Fruit fly (Drosophila melanogaster): ENCODE measurements around the gene Nnk.
A peak's percentile ranks its signal among the peaks of the same experiment; 100 is the strongest.

Gene Nnk

dm6 chr3R:17810951-17811706, 6.1 kb upstream of the Nnk start, which contains the start of the genes Alg1 and tinc (continued):
- no peak for TF ChIP-seq ro (GFP tag; IDR thresholded peaks at IDR 0.05)
- peak; percentile 90 for TF ChIP-seq pzg (GFP tag; optimal IDR thresholded peaks at IDR 0.05)
- no peak for TF ChIP-seq eyg (GFP tag; optimal IDR thresholded peaks at IDR 0.05)
- peak; percentile 56 for TF ChIP-seq B-H2 (GFP tag; optimal IDR thresholded peaks at IDR 0.05)
- TF ChIP-seq ara (GFP tag; IDR thresholded peaks at IDR 0.05), result no peak
- no peak for TF ChIP-seq tll (GFP tag; optimal IDR thresholded peaks at IDR 0.05)
- TF ChIP-seq ash1 (GFP tag; optimal IDR thresholded peaks at IDR 0.05), result peak; percentile 3
- TF ChIP-seq CG1792 (GFP tag; optimal IDR thresholded peaks at IDR 0.05), result no peak
- TF ChIP-seq exex (tag; optimal IDR thresholded peaks at IDR 0.05), result peak; percentile 46
- TF ChIP-seq H2.0 (GFP tag; IDR thresholded peaks at IDR 0.05), result peak; percentile 42; the same call in 1 of the 2 replicates
- TF ChIP-seq CG13624 (GFP tag; optimal IDR thresholded peaks at IDR 0.05), result peak; percentile 63
- TF ChIP-seq CG31365 (tag; optimal IDR thresholded peaks at IDR 0.05), result no peak
- TF ChIP-seq insv (GFP tag; optimal IDR thresholded peaks at IDR 0.05), result peak in 1 of 2 experiments; percentile 55
- peak; percentile 68 for TF ChIP-seq D19A (tag; optimal IDR thresholded peaks at IDR 0.05)
- TF ChIP-seq CG7745 (tag; optimal IDR thresholded peaks at IDR 0.05), result no peak
- TF ChIP-seq HmgZ (tag; optimal IDR thresholded peaks at IDR 0.05), result peak; percentile 62
- TF ChIP-seq gt (GFP tag; IDR thresholded peaks at IDR 0.05), result no peak
- TF ChIP-seq trh (GFP tag; optimal IDR thresholded peaks at IDR 0.05), result no peak
- TF ChIP-seq CG14050 (GFP tag; IDR thresholded peaks at IDR 0.05), result no peak; the same call in 2 of the 3 replicates
- no peak for TF ChIP-seq CG8944 (GFP tag; optimal IDR thresholded peaks at IDR 0.05)
- TF ChIP-seq CG2202 (tag; optimal IDR thresholded peaks at IDR 0.05), result peak; percentile 27
- peak; percentile 10 for TF ChIP-seq Blimp-1 (GFP tag; optimal IDR thresholded peaks at IDR 0.05)
- TF ChIP-seq CG15696 (tag; optimal IDR thresholded peaks at IDR 0.05), result peak; percentile 73
- TF ChIP-seq crol (GFP tag; IDR thresholded peaks at IDR 0.05), result no peak
- peak; percentile 5 for TF ChIP-seq cato (GFP tag; optimal IDR thresholded peaks at IDR 0.05; ENCODE audit: borderline replicate concordance)
- peak; percentile 2 for TF ChIP-seq Hand (GFP tag; optimal IDR thresholded peaks at IDR 0.05)
- peak; percentile 30 for TF ChIP-seq bab2 (GFP tag; optimal IDR thresholded peaks at IDR 0.05)
- TF ChIP-seq CG7372 (GFP tag; IDR thresholded peaks at IDR 0.05), result peak; percentile 26; the same call in 1 of the 2 replicates
- TF ChIP-seq Opbp (GFP tag; IDR thresholded peaks at IDR 0.05; ENCODE audit: partially characterized antibody), result peak; percentile 50; the same call in 1 of the 3 replicates
- TF ChIP-seq CG11696 (GFP tag; IDR thresholded peaks at IDR 0.05), result 0 out of 2 replicates have a peak, but pooled peaks have one; percentile 19
- TF ChIP-seq chinmo (GFP tag; IDR thresholded peaks at IDR 0.05; ENCODE audit: partially characterized antibody), result no peak
- peak; percentile 32 for TF ChIP-seq Sin3A (optimal IDR thresholded peaks at IDR 0.05)
- TF ChIP-seq cg (GFP tag; optimal IDR thresholded peaks at IDR 0.05), result peak; percentile 87
- no peak for TF ChIP-seq CG1024 (GFP tag; IDR thresholded peaks at IDR 0.05)
- peak; percentile 79 for TF ChIP-seq CG32532 (GFP tag; IDR thresholded peaks at IDR 0.05)
- TF ChIP-seq CG2120 (GFP tag; optimal IDR thresholded peaks at IDR 0.05), result peak; percentile 84
- TF ChIP-seq az2 (GFP tag; optimal IDR thresholded peaks at IDR 0.05), result peak; percentile 55
- TF ChIP-seq ftz-f1 (GFP tag; optimal IDR thresholded peaks at IDR 0.05), result no peak
- peak; percentile 60 for TF ChIP-seq CG1603 (tag; optimal IDR thresholded peaks at IDR 0.05)
- TF ChIP-seq lab (GFP tag; optimal IDR thresholded peaks at IDR 0.05), result peak; percentile 72
- TF ChIP-seq Nf-YB (GFP tag; optimal IDR thresholded peaks at IDR 0.05), result peak; percentile 66
- TF ChIP-seq Ptx1 (GFP tag; IDR thresholded peaks at IDR 0.05), result peak; percentile 58; the same call in 1 of the 2 replicates
- no peak for TF ChIP-seq fd64A (GFP tag; optimal IDR thresholded peaks at IDR 0.05)
- TF ChIP-seq tgo (GFP tag; IDR thresholded peaks at IDR 0.05), result peak; percentile 56; the same call in 2 of the 3 replicates
- peak; percentile 61; the same call in 1 of the 2 replicates for TF ChIP-seq stc (GFP tag; IDR thresholded peaks at IDR 0.05)
- TF ChIP-seq grn (GFP tag; optimal IDR thresholded peaks at IDR 0.05), result peak; percentile 30
- no peak for TF ChIP-seq vfl (GFP tag; optimal IDR thresholded peaks at IDR 0.05)
- TF ChIP-seq CG9817 (tag; optimal IDR thresholded peaks at IDR 0.05), result peak; percentile 61
- TF ChIP-seq CG11695 (GFP tag; IDR thresholded peaks at IDR 0.05), result peak; percentile 74
